Worm (Caenorhabditis elegans): ENCODE results near the gene nhr-162.

Gene nhr-162

DNA sequence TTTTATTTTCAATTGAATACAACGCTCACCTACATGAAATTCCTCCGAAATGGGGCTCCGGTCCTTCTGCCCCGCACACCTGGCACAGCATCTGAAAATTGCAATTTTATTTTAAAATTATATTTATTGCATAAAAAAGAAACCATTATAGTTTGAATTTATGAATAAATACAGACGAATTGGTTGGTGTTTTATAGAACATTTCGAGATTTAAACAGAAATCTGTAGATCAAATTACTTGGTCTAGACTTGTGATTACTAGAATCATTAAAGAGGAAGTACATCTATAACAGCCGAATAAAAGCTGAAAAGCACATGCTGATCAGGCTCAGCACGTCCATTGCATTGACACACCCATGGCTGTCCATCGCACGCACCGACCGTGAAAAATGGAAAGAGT lies at the start of gene nhr-162:
nhr-162 (minus strand) TSS at position 101 of the 400 bp plus-strand sequence.
- no peak for TF ChIP-seq nhr-27 (tag; optimal IDR thresholded peaks at IDR 0.05)

DNA sequence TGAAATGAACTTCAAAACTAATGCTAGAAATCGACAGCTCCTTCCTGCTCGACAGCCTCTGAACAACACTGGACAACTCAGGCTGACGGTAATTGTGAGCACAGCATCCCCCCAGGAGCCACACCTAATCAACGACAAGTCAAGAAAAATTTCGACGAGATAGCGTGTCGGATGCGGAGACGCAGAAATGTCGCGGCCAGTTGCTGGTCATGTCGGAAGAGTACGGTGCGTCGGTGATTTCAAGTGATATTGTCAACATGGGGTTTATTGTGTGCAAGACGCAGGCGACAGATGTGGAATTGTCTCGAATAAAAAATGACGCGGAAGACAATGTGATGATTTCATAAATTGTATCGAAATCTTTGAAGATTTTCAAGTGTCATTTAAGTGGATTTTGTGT lies 44.8 kb upstream of the nhr-162 start, which contains the start of gene twk-11:
twk-11 (minus strand) TSS at position 101 of the 400 bp plus-strand sequence.
- TF ChIP-seq ekl-4 (GFP tag; IDR thresholded peaks at IDR 0.05) (no peak), mxl-1 (tag; optimal IDR thresholded peaks at IDR 0.05) (no peak), egl-18 (GFP tag; IDR thresholded peaks at IDR 0.05) (no peak), C06A6.2 (GFP tag; conservative IDR thresholded peaks at IDR 0.05) (no peak), Y95B8A.8 (GFP tag; IDR thresholded peaks at IDR 0.05) (no peak), lsy-27 (tag; optimal IDR thresholded peaks at IDR 0.05; ENCODE audit: borderline replicate concordance, insufficient read depth) (no peak), akir-1 (GFP tag; optimal IDR thresholded peaks at IDR 0.05) (no peak), hmg-20 (GFP tag; IDR thresholded peaks at IDR 0.05) (no peak), ceh-40 (GFP tag; IDR thresholded peaks at IDR 0.05) (no peak), B0035.1 (tag; optimal IDR thresholded peaks at IDR 0.05) (no peak)

DNA sequence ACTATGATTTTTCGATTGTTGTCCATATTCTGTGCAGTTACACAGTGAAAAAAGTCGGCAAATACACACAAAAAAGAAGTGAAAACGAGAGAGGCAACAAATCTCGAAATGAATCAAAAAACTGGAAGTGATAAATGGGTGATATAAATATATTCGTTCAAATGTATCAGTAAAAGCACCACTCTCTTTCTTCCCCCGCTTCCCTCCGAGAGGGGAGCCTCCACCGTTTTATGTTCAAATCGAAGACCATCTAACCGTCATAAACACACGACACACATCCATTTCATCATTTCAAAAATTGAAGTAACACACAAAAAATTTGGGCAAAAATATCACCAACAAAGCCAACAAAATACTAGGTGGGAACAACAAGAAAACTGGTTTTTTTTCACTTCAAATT lies 35.4 kb upstream of the nhr-162 start, which contains the start of gene F20A1.6:
F20A1.6 (minus strand) TSS at position 101 of the 400 bp plus-strand sequence.
- TF ChIP-seq aptf-2 (GFP tag; conservative IDR thresholded peaks at IDR 0.05) (no peak), somi-1 (GFP tag; optimal IDR thresholded peaks at IDR 0.05) (no peak), F57C9.4 (tag; optimal IDR thresholded peaks at IDR 0.05) (no peak), ceh-79 (tag; optimal IDR thresholded peaks at IDR 0.05) (no peak), akir-1 (GFP tag; optimal IDR thresholded peaks at IDR 0.05) (no peak), Y79H2A.3 (GFP tag; conservative IDR thresholded peaks at IDR 0.05) (no peak), hsf-1 (GFP tag; IDR thresholded peaks at IDR 0.05) (no peak), athp-1 (tag; optimal IDR thresholded peaks at IDR 0.05) (no peak), rcor-1 (GFP tag; IDR thresholded peaks at IDR 0.05) (no peak), die-1 (tag; optimal IDR thresholded peaks at IDR 0.05) (no peak), madf-10 (tag; optimal IDR thresholded peaks at IDR 0.05) (no peak), F52B5.7 (tag; optimal IDR thresholded peaks at IDR 0.05) (no peak), ekl-4 (GFP tag; IDR thresholded peaks at IDR 0.05) (no peak), nfya-1 (tag; optimal IDR thresholded peaks at IDR 0.05; ENCODE audit: borderline replicate concordance, insufficient read depth) (no peak), F39B2.1 (GFP tag; IDR thresholded peaks at IDR 0.05) (no peak), let-607 (tag; optimal IDR thresholded peaks at IDR 0.05) (no peak), snpc-1.3 (tag; optimal IDR thresholded peaks at IDR 0.05; ENCODE audit: insufficient read depth) (no peak), repo-1 (tag; optimal IDR thresholded peaks at IDR 0.05) (no peak), tbx-9 (tag; optimal IDR thresholded peaks at IDR 0.05; ENCODE audit: borderline replicate concordance) (no peak)

DNA sequence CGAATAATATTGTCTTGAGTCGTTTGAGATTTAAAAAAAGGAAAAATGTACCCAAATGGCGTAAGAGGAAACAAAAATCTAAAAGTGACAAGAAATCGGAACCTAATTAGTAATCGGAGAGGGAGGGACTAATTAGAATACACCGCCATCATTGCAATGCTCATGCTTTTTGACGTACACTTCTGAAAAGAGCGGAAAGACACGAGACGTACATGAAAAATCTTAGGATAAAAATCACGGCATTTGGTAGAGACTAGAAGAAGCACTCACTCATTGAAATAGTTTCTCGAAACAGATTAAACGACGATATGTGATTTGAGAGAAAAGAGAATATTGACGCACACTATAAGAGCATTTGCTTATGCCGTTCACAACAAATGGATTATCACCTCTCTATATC lies 31.3 kb upstream of the nhr-162 start:
- TF ChIP-seq zfh-2 (GFP tag; conservative IDR thresholded peaks at IDR 0.05) (no peak), F33H1.4 (GFP tag; IDR thresholded peaks at IDR 0.05) (no peak), ceh-100 (GFP tag; IDR thresholded peaks at IDR 0.05) (no peak), mcd-1 (GFP tag; IDR thresholded peaks at IDR 0.05) (no peak), madf-8 (GFP tag; conservative IDR thresholded peaks at IDR 0.05) (no peak), dpl-1 (GFP tag; optimal IDR thresholded peaks at IDR 0.05) (no peak), zim-3 (tag; optimal IDR thresholded peaks at IDR 0.05) (no peak), nhr-90 (tag; optimal IDR thresholded peaks at IDR 0.05) (no peak), sdz-38 (tag; optimal IDR thresholded peaks at IDR 0.05) (no peak), ztf-3 (GFP tag; optimal IDR thresholded peaks at IDR 0.05) (no peak), lsl-1 (GFP tag; optimal IDR thresholded peaks at IDR 0.05) (no peak), F23B12.7 (tag; optimal IDR thresholded peaks at IDR 0.05; ENCODE audit: insufficient read depth) (no peak), hsf-1 (GFP tag; IDR thresholded peaks at IDR 0.05) (no peak)

All from whole organism, young adult.